Fruit fly (Drosophila melanogaster) S2 (cell line): Measurements from ENCODE around the gene Fic.

ENCODE experiments used
- CG8478 ChIP-seq: fragments of >200 bp; optimal IDR thresholded peaks from 2 replicates; lab custom pipeline; 2018
- CTCF ChIP-seq, 2 experiments: fragments of >200 bp; optimal IDR thresholded peaks; 2 replicates each; lab custom pipeline; 2018

- TF ChIP-seq CTCF (optimal IDR thresholded peaks at IDR 0.05; lab: Kevin White, UChicago) (no peak), CG8478 (no peak)
These were observed 38.1 kb downstream of the Fic start for dm6 chr2L:6462259-6462658.
